Fruit fly (Drosophila melanogaster): ENCODE results near the gene Fhos.

Fhos gene

dm6 chr3L:8827868-8828159 lies 74.4 kb downstream of the Fhos start:
- no peak for TF ChIP-seq ovo (GFP tag; optimal IDR thresholded peaks at IDR 0.05)
- no peak for TF ChIP-seq Hr96 (GFP tag; optimal IDR thresholded peaks at IDR 0.05)
- no peak for TF ChIP-seq Crg-1 (GFP tag; optimal IDR thresholded peaks at IDR 0.05)
- TF ChIP-seq CG33017 (tag; optimal IDR thresholded peaks at IDR 0.05), result no peak
- TF ChIP-seq CG7101 (tag; optimal IDR thresholded peaks at IDR 0.05), result no peak
- TF ChIP-seq pad (GFP tag; optimal IDR thresholded peaks at IDR 0.05), result no peak

DNA sequence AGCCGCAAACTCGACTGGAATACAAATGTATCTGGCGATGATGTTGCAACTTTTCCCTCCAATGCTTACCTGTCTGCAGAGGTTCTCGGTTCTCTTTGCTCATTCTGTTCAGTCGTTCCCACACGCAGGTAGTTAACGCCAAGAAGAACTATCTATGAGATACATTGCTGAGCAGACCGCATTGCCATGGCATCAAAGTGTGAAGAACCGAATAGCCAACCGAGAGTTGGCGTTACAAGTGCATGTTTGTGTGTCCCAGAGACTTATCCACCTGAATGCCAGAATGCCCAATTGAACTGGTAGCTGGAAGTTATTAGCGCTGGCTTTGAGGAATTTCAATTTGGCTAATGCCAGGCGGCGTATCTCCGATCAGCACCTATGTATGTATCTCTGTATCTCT lies 76.2 kb downstream of the Fhos start:
- TF ChIP-seq Crg-1 (GFP tag; optimal IDR thresholded peaks at IDR 0.05), result no peak
- no peak for TF ChIP-seq kay (GFP tag; ENCODE audit: borderline replicate concordance)
- TF ChIP-seq CG12768 (GFP tag; optimal IDR thresholded peaks at IDR 0.05), result no peak
- TF ChIP-seq Clk (GFP tag; optimal IDR thresholded peaks at IDR 0.05), result no peak
- TF ChIP-seq CG5204 (GFP tag; optimal IDR thresholded peaks at IDR 0.05), result no peak
- no peak for TF ChIP-seq CG1620 (GFP tag; optimal IDR thresholded peaks at IDR 0.05)
- TF ChIP-seq tj (GFP tag; optimal IDR thresholded peaks at IDR 0.05), result no peak
- no peak for TF ChIP-seq Hr96 (GFP tag; optimal IDR thresholded peaks at IDR 0.05)
- TF ChIP-seq pad (GFP tag; optimal IDR thresholded peaks at IDR 0.05), result no peak
- no peak for TF ChIP-seq CG33017 (tag; optimal IDR thresholded peaks at IDR 0.05)
- no peak for TF ChIP-seq toe (GFP tag; optimal IDR thresholded peaks at IDR 0.05)
- no peak for TF ChIP-seq CG14711 (tag; optimal IDR thresholded peaks at IDR 0.05)

DNA sequence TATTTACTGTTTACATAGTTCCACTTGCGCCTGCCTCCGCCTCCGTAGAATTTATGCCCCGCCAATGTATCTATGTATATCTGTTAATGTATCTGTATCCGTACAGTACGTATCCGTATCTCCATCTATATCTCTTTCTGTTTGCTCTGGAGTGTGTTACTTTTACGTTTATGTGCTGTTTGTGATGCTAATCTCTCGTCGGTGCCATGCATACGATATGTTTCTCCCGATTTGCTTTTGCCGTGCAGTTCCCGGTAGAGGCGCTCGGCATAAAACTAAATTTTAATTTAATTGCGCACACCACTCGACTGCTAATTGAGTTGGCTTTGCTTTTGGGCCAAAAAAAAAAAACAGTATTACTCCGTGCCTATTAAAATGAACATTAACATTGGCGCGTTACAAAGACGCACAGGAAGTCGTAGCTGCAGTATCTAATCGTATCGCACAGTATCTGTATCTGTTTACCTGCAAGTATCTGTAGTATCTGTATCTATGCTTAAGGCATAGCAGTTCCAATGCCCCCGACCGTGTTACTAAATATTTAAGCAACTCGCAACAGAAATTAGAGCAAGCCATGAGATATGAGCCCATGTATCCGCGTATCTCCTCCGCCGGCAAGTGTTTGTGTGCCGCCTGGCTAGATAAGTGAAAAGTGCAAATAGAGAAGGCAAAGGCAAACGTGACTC lies 76.7 kb downstream of the Fhos start:
- TF ChIP-seq CG33017 (tag; optimal IDR thresholded peaks at IDR 0.05) (no peak), cic (GFP tag; optimal IDR thresholded peaks at IDR 0.05) (no peak), CG5204 (GFP tag; optimal IDR thresholded peaks at IDR 0.05) (no peak), bab1 (GFP tag; optimal IDR thresholded peaks at IDR 0.05) (no peak), cnc (optimal IDR thresholded peaks at IDR 0.05) (no peak), CG14711 (tag; optimal IDR thresholded peaks at IDR 0.05) (no peak), kay (GFP tag; ENCODE audit: borderline replicate concordance) (peak; percentile 67), tj (GFP tag; optimal IDR thresholded peaks at IDR 0.05) (peak; percentile 23)

dm6 chr3L:8830954-8831353 lies 77.5 kb downstream of the Fhos start:
- TF ChIP-seq Crg-1 (GFP tag; optimal IDR thresholded peaks at IDR 0.05) (no peak), CG5204 (GFP tag; optimal IDR thresholded peaks at IDR 0.05) (no peak), Mnt (GFP tag; optimal IDR thresholded peaks at IDR 0.05) (no peak), tj (GFP tag; optimal IDR thresholded peaks at IDR 0.05) (no peak), pad (GFP tag; optimal IDR thresholded peaks at IDR 0.05) (no peak), CG7101 (tag; optimal IDR thresholded peaks at IDR 0.05) (no peak), kay (GFP tag; ENCODE audit: borderline replicate concordance) (no peak), Hr96 (GFP tag; optimal IDR thresholded peaks at IDR 0.05) (no peak), bab1 (GFP tag; optimal IDR thresholded peaks at IDR 0.05) (no peak), toe (GFP tag; optimal IDR thresholded peaks at IDR 0.05) (no peak), Clk (GFP tag; optimal IDR thresholded peaks at IDR 0.05) (no peak), CG14711 (tag; optimal IDR thresholded peaks at IDR 0.05) (no peak), ovo (GFP tag; optimal IDR thresholded peaks at IDR 0.05) (no peak)

dm6 chr3L:8832737-8833466 lies 79.5 kb downstream of the Fhos start:
- TF ChIP-seq CG5204 (GFP tag; optimal IDR thresholded peaks at IDR 0.05), result no peak
- no peak for TF ChIP-seq CG12768 (GFP tag; optimal IDR thresholded peaks at IDR 0.05)
- no peak for TF ChIP-seq CG33017 (tag; optimal IDR thresholded peaks at IDR 0.05)
- no peak for TF ChIP-seq toe (GFP tag; optimal IDR thresholded peaks at IDR 0.05)
- TF ChIP-seq Clk (GFP tag; optimal IDR thresholded peaks at IDR 0.05), result no peak
- TF ChIP-seq kay (GFP tag; ENCODE audit: borderline replicate concordance), result no peak
- TF ChIP-seq cic (GFP tag; optimal IDR thresholded peaks at IDR 0.05), result no peak
- TF ChIP-seq CG7045 (GFP tag; optimal IDR thresholded peaks at IDR 0.05), result no peak
- TF ChIP-seq tj (GFP tag; optimal IDR thresholded peaks at IDR 0.05), result no peak
- TF ChIP-seq CG14711 (tag; optimal IDR thresholded peaks at IDR 0.05), result no peak

- TF ChIP-seq CG1620 (GFP tag; optimal IDR thresholded peaks at IDR 0.05), result no peak
- no peak for TF ChIP-seq Mnt (GFP tag; optimal IDR thresholded peaks at IDR 0.05)
- no peak for TF ChIP-seq kay (GFP tag; ENCODE audit: borderline replicate concordance)
- no peak for TF ChIP-seq CG33017 (tag; optimal IDR thresholded peaks at IDR 0.05)
- no peak for TF ChIP-seq tj (GFP tag; optimal IDR thresholded peaks at IDR 0.05)
- no peak for TF ChIP-seq cnc (optimal IDR thresholded peaks at IDR 0.05)
- no peak for TF ChIP-seq ovo (GFP tag; optimal IDR thresholded peaks at IDR 0.05)
- no peak for TF ChIP-seq Crg-1 (GFP tag; optimal IDR thresholded peaks at IDR 0.05)
- no peak for TF ChIP-seq Clk (GFP tag; optimal IDR thresholded peaks at IDR 0.05)
- TF ChIP-seq toe (GFP tag; optimal IDR thresholded peaks at IDR 0.05), result no peak
- TF ChIP-seq CG5204 (GFP tag; optimal IDR thresholded peaks at IDR 0.05), result no peak
- TF ChIP-seq Hr96 (GFP tag; optimal IDR thresholded peaks at IDR 0.05), result no peak
- no peak for TF ChIP-seq CG11617 (GFP tag; optimal IDR thresholded peaks at IDR 0.05)
- no peak for TF ChIP-seq CG14711 (tag; optimal IDR thresholded peaks at IDR 0.05)
- no peak for TF ChIP-seq cic (GFP tag; optimal IDR thresholded peaks at IDR 0.05)
- no peak for TF ChIP-seq CG7045 (GFP tag; optimal IDR thresholded peaks at IDR 0.05)
- no peak for TF ChIP-seq pad (GFP tag; optimal IDR thresholded peaks at IDR 0.05)
- no peak for TF ChIP-seq CG12768 (GFP tag; optimal IDR thresholded peaks at IDR 0.05)
- TF ChIP-seq bab1 (GFP tag; optimal IDR thresholded peaks at IDR 0.05), result no peak
Measured at dm6 chr3L:8833467-8833802, 80.0 kb downstream of the Fhos start.
